Worm (Caenorhabditis elegans): Measurements from ENCODE around the gene R08C7.11.

- TF ChIP-seq lin-15B (tag; optimal IDR thresholded peaks at IDR 0.05) (no peak), nhr-25 (tag; optimal IDR thresholded peaks at IDR 0.05) (no peak), nfya-1 (tag; optimal IDR thresholded peaks at IDR 0.05; ENCODE audit: insufficient read depth) (no peak), ceh-28 (tag; optimal IDR thresholded peaks at IDR 0.05) (no peak), lsy-12 (tag; optimal IDR thresholded peaks at IDR 0.05) (no peak), egl-27 (tag; optimal IDR thresholded peaks at IDR 0.05) (no peak), tbx-2 (tag; optimal IDR thresholded peaks at IDR 0.05) (no peak), ceh-82 (tag; optimal IDR thresholded peaks at IDR 0.05) (no peak)
Observed at ce11 chrIV:4480027-4480426, 25.3 kb upstream of the R08C7.11 start, which contains the start of gene M01H9.10.
